Worm (Caenorhabditis elegans): Measurements from ENCODE around the gene ceph-41.

DNA sequence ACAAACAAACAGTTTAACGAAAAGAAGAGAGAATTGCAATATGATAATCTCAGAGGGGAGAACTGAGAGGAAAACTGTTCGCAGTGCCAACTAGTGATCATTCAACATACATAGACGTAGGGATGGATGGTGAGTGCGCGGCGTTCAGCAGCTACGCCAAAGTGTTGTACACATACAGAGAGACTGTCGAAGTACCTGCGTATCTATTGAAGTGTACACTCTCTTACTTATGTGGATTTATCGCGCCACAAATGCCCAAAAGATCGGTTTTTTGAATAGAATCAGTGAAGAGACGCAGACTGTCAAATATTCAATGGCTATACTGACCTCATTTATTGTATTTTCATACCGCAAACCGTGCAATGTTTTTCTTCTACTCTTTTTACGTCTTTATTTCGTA lies 43.3 kb downstream of the ceph-41 start:
- no peak for TF ChIP-seq C38D4.7 (GFP tag; optimal IDR thresholded peaks at IDR 0.05)
- TF ChIP-seq pag-3 (tag; optimal IDR thresholded peaks at IDR 0.05; ENCODE audit: borderline replicate concordance): no peak
- no peak for TF ChIP-seq unc-42 (tag; optimal IDR thresholded peaks at IDR 0.05)
- TF ChIP-seq syd-9 (tag; optimal IDR thresholded peaks at IDR 0.05): no peak
- TF ChIP-seq rnt-1 (tag; optimal IDR thresholded peaks at IDR 0.05): no peak
- no peak for TF ChIP-seq pha-4 (tag; optimal IDR thresholded peaks at IDR 0.05)
- no peak for TF ChIP-seq ets-4 (tag; optimal IDR thresholded peaks at IDR 0.05)
- TF ChIP-seq lin-11 (tag; optimal IDR thresholded peaks at IDR 0.05): no peak
- TF ChIP-seq fax-1 (tag; optimal IDR thresholded peaks at IDR 0.05): no peak

Data from whole organism, late embryonic.